Worm (Caenorhabditis elegans) whole organism, young adult: ENCODE results near the gene lgl-1.
A peak's percentile ranks its signal among the peaks of the same experiment; 100 is the strongest.

Source experiments
- C17E4.6 ChIP-seq: fragments of 200-800 bp; sonication (Bioruptor generic); IDR thresholded peaks from 2 replicates; pipeline ENCODE4 v1.3.6; 2022; ENCODE audit warnings: missing genetic modification reagents, missing genetic modification characterization, missing compliant biosample characterization
- F23B12.7 ChIP-seq: sonication (generic microtip); optimal IDR thresholded peaks from 2 replicates; lab custom pipeline; 2017; ENCODE audit warnings: missing genetic modification characterization, mild to moderate bottlenecking, missing compliant biosample characterization, antibody characterized with exemption, moderate library complexity; ENCODE audit not compliant: insufficient read depth
- F33H1.4 ChIP-seq: fragments of 200-800 bp; sonication (Bioruptor generic); IDR thresholded peaks from 2 replicates; pipeline ENCODE4 v1.3.6; 2022; ENCODE audit warnings: missing genetic modification reagents, missing genetic modification characterization, missing compliant biosample characterization
- F37B4.10 ChIP-seq: fragments of 200-800 bp; sonication (Bioruptor generic); IDR thresholded peaks from 2 replicates; pipeline ENCODE4 v1.3.6; 2022; ENCODE audit warnings: missing genetic modification characterization, missing compliant biosample characterization
- F39B2.1 ChIP-seq: fragments of 200-800 bp; sonication (Bioruptor generic); IDR thresholded peaks from 2 replicates; pipeline ENCODE4 v1.3.6; 2022; ENCODE audit warnings: missing genetic modification reagents, missing genetic modification characterization, missing compliant biosample characterization
- T07F8.4 ChIP-seq: sonication (generic microtip); optimal IDR thresholded peaks from 2 replicates; lab custom pipeline; 2016; ENCODE audit warnings: mild to moderate bottlenecking, missing genetic modification characterization, moderate library complexity, missing compliant biosample characterization
- Y95B8A.8 ChIP-seq: fragments of 200-800 bp; sonication (Bioruptor generic); IDR thresholded peaks from 2 replicates; pipeline ENCODE4 v1.3.6; 2022; ENCODE audit warnings: missing genetic modification reagents, missing genetic modification characterization, missing compliant biosample characterization
- ama-1 ChIP-seq, 3 experiments: fragments of 150-350 bp in 1 of 3; sonication (generic microtip) in 2 of 3; optimal IDR thresholded peaks; 2 replicates each; lab custom pipeline; 2014 to 2018; ENCODE audit warnings: missing biosample characterization in 2 of 3, missing genetic modification characterization in 2 of 3, missing genetic modification reagents in 2 of 3
- bed-1 ChIP-seq: fragments of 200-800 bp; sonication (Bioruptor generic); IDR thresholded peaks from 2 replicates; pipeline ENCODE4 v1.3.6; 2022; ENCODE audit warnings: missing genetic modification reagents, missing genetic modification characterization, missing compliant biosample characterization
- cebp-2 ChIP-seq: fragments of 200-800 bp; sonication (Bioruptor generic); IDR thresholded peaks from 2 replicates; pipeline ENCODE4 v1.3.6; 2022; ENCODE audit warnings: missing genetic modification characterization, missing compliant biosample characterization
- die-1 ChIP-seq: sonication (generic microtip); optimal IDR thresholded peaks from 2 replicates; lab custom pipeline; 2016; ENCODE audit warnings: missing genotype, mild to moderate bottlenecking, missing genetic modification characterization, missing compliant biosample characterization
- hmg-1.2 ChIP-seq: fragments of 200-800 bp; sonication (Bioruptor generic); IDR thresholded peaks from 2 replicates; pipeline ENCODE4 v1.3.6; 2022; ENCODE audit warnings: missing genetic modification reagents, missing genetic modification characterization, missing compliant biosample characterization
- hmg-20 ChIP-seq: fragments of 200-800 bp; sonication (Bioruptor generic); IDR thresholded peaks from 2 replicates; pipeline ENCODE4 v1.3.6; 2022; ENCODE audit warnings: missing genetic modification reagents, missing genetic modification characterization, missing compliant biosample characterization
- hsf-1 ChIP-seq: fragments of 200-800 bp; sonication (Bioruptor generic); IDR thresholded peaks from 2 replicates; pipeline ENCODE4 v1.3.6; 2022; ENCODE audit warnings: missing genetic modification reagents, missing genetic modification characterization, missing compliant biosample characterization
- lir-1 ChIP-seq: fragments of 200-800 bp; sonication (Bioruptor generic); conservative IDR thresholded peaks from 2 replicates; pipeline ENCODE4 v1.3.6; 2022; ENCODE audit warnings: missing genetic modification reagents, missing genetic modification characterization, missing compliant biosample characterization
- lsy-27 ChIP-seq: sonication (generic microtip); optimal IDR thresholded peaks from 2 replicates; lab custom pipeline; 2017; ENCODE audit warnings: missing genetic modification characterization, mild to moderate bottlenecking, missing compliant biosample characterization, antibody characterized with exemption, missing genotype, borderline replicate concordance; ENCODE audit not compliant: insufficient read depth
- madf-10 ChIP-seq: sonication (generic microtip); optimal IDR thresholded peaks from 2 replicates; lab custom pipeline; 2016; ENCODE audit warnings: mild to moderate bottlenecking, missing genetic modification characterization, missing compliant biosample characterization
- madf-3 ChIP-seq: fragments of 200-800 bp; sonication (Bioruptor generic); IDR thresholded peaks from 2 replicates; pipeline ENCODE4 v1.3.6; 2022; ENCODE audit warnings: missing genetic modification reagents, missing genetic modification characterization, missing compliant biosample characterization
- mxl-1 ChIP-seq: sonication (generic microtip); optimal IDR thresholded peaks from 2 replicates; lab custom pipeline; 2016; ENCODE audit warnings: missing genetic modification characterization, missing compliant biosample characterization
- nfya-2 ChIP-seq: fragments of 200-800 bp; sonication (Bioruptor generic); IDR thresholded peaks from 2 replicates; pipeline ENCODE4 v1.3.6; 2022; ENCODE audit warnings: missing genetic modification reagents, missing genetic modification characterization, missing compliant biosample characterization
- nhr-179 ChIP-seq: sonication (generic microtip); optimal IDR thresholded peaks from 2 replicates; lab custom pipeline; 2016; ENCODE audit warnings: mild to moderate bottlenecking, missing genetic modification characterization, missing compliant biosample characterization
- rec-8 ChIP-seq, 2 experiments: sonication (generic microtip); optimal IDR thresholded peaks; 2 replicates each; lab custom pipeline; 2016; ENCODE audit warnings: mild to moderate bottlenecking in 2 of 2, missing genetic modification characterization in 2 of 2, missing genetic modification reagents in 2 of 2, missing genotype in 2 of 2, missing biosample characterization in 1 of 2, missing compliant biosample characterization in 1 of 2, moderate library complexity in 1 of 2
- snpc-1.1 ChIP-seq: sonication (generic microtip); optimal IDR thresholded peaks from 2 replicates; lab custom pipeline; 2017; ENCODE audit warnings: missing genetic modification characterization, mild to moderate bottlenecking, missing compliant biosample characterization, antibody characterized with exemption, moderate library complexity, missing genotype, missing genetic modification reagents; ENCODE audit not compliant: insufficient read depth
- snpc-1.3 ChIP-seq: sonication (generic microtip); optimal IDR thresholded peaks from 2 replicates; lab custom pipeline; 2017; ENCODE audit warnings: missing genetic modification characterization, mild to moderate bottlenecking, missing compliant biosample characterization, antibody characterized with exemption, moderate library complexity, missing genotype, missing genetic modification reagents; ENCODE audit not compliant: insufficient read depth
- snpc-4 ChIP-seq, 5 experiments: fragments of 150-350 bp in 1 of 5; sonication (generic microtip) in 4 of 5; optimal IDR thresholded peaks; 2 replicates each; lab custom pipeline; 2014 to 2018; ENCODE audit warnings: missing genetic modification characterization in 5 of 5, missing biosample characterization in 3 of 5, antibody characterized with exemption in 2 of 5, mild to moderate bottlenecking in 2 of 5, missing compliant biosample characterization in 2 of 5, missing genotype in 2 of 5, moderate library complexity in 2 of 5, missing genetic modification reagents in 1 of 5
- tbp1 ChIP-seq: fragments of 200-800 bp; sonication (Bioruptor generic); optimal IDR thresholded peaks from 2 replicates; lab custom pipeline; 2018; ENCODE audit warnings: mild to moderate bottlenecking, missing genetic modification characterization, missing compliant biosample characterization
- xnd-1 ChIP-seq: sonication (generic microtip); optimal IDR thresholded peaks from 2 replicates; lab custom pipeline; 2016; ENCODE audit warnings: missing genotype, missing genetic modification reagents, missing genetic modification characterization, missing compliant biosample characterization
- ztf-26 ChIP-seq: sonication (generic microtip); optimal IDR thresholded peaks from 2 replicates; lab custom pipeline; 2017; ENCODE audit warnings: missing genetic modification characterization, missing compliant biosample characterization
- ztf-28 ChIP-seq: fragments of 200-800 bp; sonication (Bioruptor generic); IDR thresholded peaks from 2 replicates; pipeline ENCODE4 v1.3.6; 2022; ENCODE audit warnings: missing genetic modification reagents, missing genetic modification characterization, missing compliant biosample characterization

Gene lgl-1

ce11 chrX:857658-858057, 13.2 kb downstream of the lgl-1 start:
- TF ChIP-seq hmg-1.2 (GFP tag; lab: Robert Waterston, UW) (no peak), cebp-2 (GFP tag; lab: Robert Waterston, UW) (no peak), hsf-1 (0 out of 2 replicates have a peak, but pooled peaks have one; percentile 30), madf-3 (GFP tag; lab: Robert Waterston, UW) (0 out of 2 replicates have a peak, but pooled peaks have one; percentile 32), T07F8.4 (tag; lab: Kevin White, UChicago) (no peak)

ce11 chrX:853604-854003, 17.3 kb downstream of the lgl-1 start:
- TF ChIP-seq F23B12.7 (tag; lab: Kevin White, UChicago): no peak
- TF ChIP-seq tbp1 (GFP tag; lab: Kevin White, UChicago): no peak
- TF ChIP-seq snpc-4 (GFP tag; optimal IDR thresholded peaks at IDR 0.05; lab: Kevin White, UChicago): no peak
- TF ChIP-seq snpc-4 (tag; optimal IDR thresholded peaks at IDR 0.05; lab: Kevin White, UChicago): no peak

ce11 chrX:852739-853268, 18.1 kb downstream of the lgl-1 start:
- no peak for TF ChIP-seq bed-1 (GFP tag; lab: Robert Waterston, UW)
- TF ChIP-seq mxl-1 (tag; lab: Kevin White, UChicago): no peak
- TF ChIP-seq lir-1: no peak
- TF ChIP-seq madf-10 (tag; lab: Kevin White, UChicago): no peak
- no peak for TF ChIP-seq hmg-20 (GFP tag; lab: Robert Waterston, UW)
- TF ChIP-seq lsy-27 (tag; lab: Kevin White, UChicago): no peak
- TF ChIP-seq snpc-1.1 (tag; lab: Kevin White, UChicago): no peak
- no peak for TF ChIP-seq die-1
- TF ChIP-seq ztf-26: no peak
- TF ChIP-seq F39B2.1: no peak
- TF ChIP-seq ama-1 (optimal IDR thresholded peaks at IDR 0.05; lab: Kevin White, UChicago): no peak
- TF ChIP-seq ama-1 (GFP tag; optimal IDR thresholded peaks at IDR 0.05; lab: Kevin White, UChicago): no peak
- TF ChIP-seq xnd-1 (tag; lab: Kevin White, UChicago): no peak
- TF ChIP-seq Y95B8A.8: no peak
- TF ChIP-seq nfya-2 (GFP tag; lab: Robert Waterston, UW): no peak
- TF ChIP-seq ztf-28: no peak
- no peak for TF ChIP-seq tbp1 (GFP tag; lab: Kevin White, UChicago)

ce11 chrX:851421-851820, 19.5 kb downstream of the lgl-1 start, which contains the start of gene igcm-1:
TSS of gene igcm-1 (minus strand) at chrX:851521.
- TF ChIP-seq F37B4.10 (GFP tag; lab: Robert Waterston, UW) (no peak), C17E4.6 (GFP tag; lab: Robert Waterston, UW) (no peak), snpc-1.3 (no peak)

ce11 chrX:845443-845842, 25.4 kb downstream of the lgl-1 start:
- TF ChIP-seq F33H1.4 (GFP tag; lab: Robert Waterston, UW) (no peak), rec-8 (tag; optimal IDR thresholded peaks at IDR 0.05; lab: Kevin White, UChicago) (no peak), nhr-179 (tag; lab: Kevin White, UChicago) (no peak)
